Worm (Caenorhabditis elegans): ENCODE measurements around the gene irg-7.

DNA sequence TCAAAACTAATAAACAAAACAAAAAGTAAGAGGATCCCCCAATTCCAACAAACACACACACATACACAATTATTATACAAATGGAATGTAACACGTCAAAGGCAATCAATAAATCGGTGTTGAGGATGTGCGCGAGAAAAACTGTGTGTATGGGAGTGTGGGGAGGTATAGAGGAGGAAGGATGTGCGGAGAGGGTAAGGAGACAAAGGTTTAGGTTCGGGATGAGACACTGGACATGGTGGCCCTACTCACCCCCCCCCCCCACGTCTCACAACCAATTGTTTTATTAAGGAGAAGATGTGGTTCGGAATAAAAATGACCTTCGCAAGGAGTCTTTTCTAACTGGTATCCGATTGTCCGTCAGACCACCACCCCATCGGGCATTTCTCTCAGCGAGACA, 20.3 kb downstream of the irg-7 start:
- TF ChIP-seq lin-13 (GFP tag; optimal IDR thresholded peaks at IDR 0.05) = no peak
- no peak for TF ChIP-seq nhr-76 (tag; optimal IDR thresholded peaks at IDR 0.05)
- no peak for TF ChIP-seq ama-1 (optimal IDR thresholded peaks at IDR 0.05)
- TF ChIP-seq mep-1 (tag; optimal IDR thresholded peaks at IDR 0.05) = no peak
- TF ChIP-seq unc-62 (GFP tag; optimal IDR thresholded peaks at IDR 0.05 in 1 of 2) = no peak
- TF ChIP-seq unc-62 (tag; optimal IDR thresholded peaks at IDR 0.05) = no peak
- no peak for TF ChIP-seq snpc-4 (tag; optimal IDR thresholded peaks at IDR 0.05)
- no peak for TF ChIP-seq nhr-77 (tag; optimal IDR thresholded peaks at IDR 0.05)
- no peak for TF ChIP-seq lin-15B (tag; optimal IDR thresholded peaks at IDR 0.05)
- TF ChIP-seq ceh-82 (tag; optimal IDR thresholded peaks at IDR 0.05) = no peak
- TF ChIP-seq vab-7 (GFP tag; IDR thresholded peaks at IDR 0.05) = no peak
- TF ChIP-seq ZK546.5 (tag; optimal IDR thresholded peaks at IDR 0.05) = no peak
- TF ChIP-seq pqm-1 (tag; optimal IDR thresholded peaks at IDR 0.05) = no peak
- TF ChIP-seq unc-130 (GFP tag; optimal IDR thresholded peaks at IDR 0.05) = no peak
